Worm (Caenorhabditis elegans): ENCODE measurements around the gene pqn-73.

Gene pqn-73

ce11 chrII:8569038-8569977 is 28.8 kb downstream of the pqn-73 start, which contains the start of the genes col-38 and rpl-5 (continued):
- TF ChIP-seq B0336.3 (GFP tag; IDR thresholded peaks at IDR 0.05) = peak; percentile 65
- TF ChIP-seq attf-3 (GFP tag; conservative IDR thresholded peaks at IDR 0.05) = peak; percentile 64
- TF ChIP-seq ztf-28 (GFP tag; IDR thresholded peaks at IDR 0.05) = 0 out of 2 replicates have a peak, but pooled peaks have one; percentile 36
- TF ChIP-seq K12H6.12 (tag; optimal IDR thresholded peaks at IDR 0.05) = peak; percentile 64
- TF ChIP-seq F49E8.2 (tag; optimal IDR thresholded peaks at IDR 0.05; ENCODE audit: insufficient read depth) = peak; percentile 68
- 0 out of 2 replicates have a peak, but pooled peaks have one; percentile 27 for TF ChIP-seq B0019.2 (GFP tag; conservative IDR thresholded peaks at IDR 0.05)
- no peak for TF ChIP-seq F52B5.7 (tag; optimal IDR thresholded peaks at IDR 0.05)
- TF ChIP-seq pbrm-1 (GFP tag; IDR thresholded peaks at IDR 0.05) = peak; percentile 83
- no peak for TF ChIP-seq egl-18 (GFP tag; IDR thresholded peaks at IDR 0.05)

- TF ChIP-seq F39B2.1 (GFP tag; IDR thresholded peaks at IDR 0.05) = 0 out of 2 replicates have a peak, but pooled peaks have one; percentile 44
- no peak for TF ChIP-seq sdz-38 (tag; optimal IDR thresholded peaks at IDR 0.05)
- TF ChIP-seq lsl-1 (GFP tag; optimal IDR thresholded peaks at IDR 0.05) = peak; percentile 26
- TF ChIP-seq C17E4.6 (GFP tag; IDR thresholded peaks at IDR 0.05) = 0 out of 2 replicates have a peak, but pooled peaks have one; percentile 14
- TF ChIP-seq snpc-1.1 (tag; optimal IDR thresholded peaks at IDR 0.05; ENCODE audit: insufficient read depth) = peak; percentile 36
- no peak for TF ChIP-seq pha-4 (tag; optimal IDR thresholded peaks at IDR 0.05)
- TF ChIP-seq zim-3 (tag; optimal IDR thresholded peaks at IDR 0.05) = no peak
- TF ChIP-seq ztf-28 (GFP tag; IDR thresholded peaks at IDR 0.05) = no peak
- 0 out of 2 replicates have a peak, but pooled peaks have one; percentile 20 for TF ChIP-seq ekl-4 (GFP tag; IDR thresholded peaks at IDR 0.05)
- 0 out of 2 replicates have a peak, but pooled peaks have one; percentile 10 for TF ChIP-seq ceh-91 (GFP tag; IDR thresholded peaks at IDR 0.05)
- 0 out of 2 replicates have a peak, but pooled peaks have one; percentile 8 for TF ChIP-seq ceh-100 (GFP tag; IDR thresholded peaks at IDR 0.05)
- no peak for TF ChIP-seq nhr-27 (tag; optimal IDR thresholded peaks at IDR 0.05)
- peak; percentile 42 for TF ChIP-seq attf-6 (GFP tag; IDR thresholded peaks at IDR 0.05)
- no peak for TF ChIP-seq rec-8 (tag; optimal IDR thresholded peaks at IDR 0.05)
- TF ChIP-seq ZK185.1 (tag; optimal IDR thresholded peaks at IDR 0.05; ENCODE audit: poor library complexity, severe bottlenecking) = no peak
- TF ChIP-seq bed-1 (GFP tag; IDR thresholded peaks at IDR 0.05) = no peak
- peak; percentile 19 for TF ChIP-seq F33H1.4 (GFP tag; IDR thresholded peaks at IDR 0.05)
- no peak for TF ChIP-seq snpc-1.3 (tag; optimal IDR thresholded peaks at IDR 0.05; ENCODE audit: insufficient read depth)
- TF ChIP-seq lin-54 (GFP tag; optimal IDR thresholded peaks at IDR 0.05) = peak; percentile 10
- TF ChIP-seq Y53G8AR.9 (GFP tag; conservative IDR thresholded peaks at IDR 0.05) = peak; percentile 61; the same call in 1 of the 2 replicates
- TF ChIP-seq hmg-1.2 (GFP tag; IDR thresholded peaks at IDR 0.05) = no peak
- TF ChIP-seq snpc-4 (GFP tag; optimal IDR thresholded peaks at IDR 0.05) = peak; percentile 28
- no peak for TF ChIP-seq snpc-4 (tag; optimal IDR thresholded peaks at IDR 0.05)
- peak; percentile 52; the same call in 1 of the 2 replicates for TF ChIP-seq B0336.3 (GFP tag; IDR thresholded peaks at IDR 0.05)
- peak; percentile 70; the same call in 1 of the 2 replicates for TF ChIP-seq madf-6 (GFP tag; IDR thresholded peaks at IDR 0.05)
- 0 out of 2 replicates have a peak, but pooled peaks have one; percentile 67 for TF ChIP-seq madf-3 (GFP tag; IDR thresholded peaks at IDR 0.05)
Observed at ce11 chrII:8570977-8571376, 30.5 kb downstream of the pqn-73 start, which contains the start of gene bcs-1. TSS of gene bcs-1 (plus strand) at chrII:8571085.

Data from whole organism, young adult.